Fruit fly (Drosophila melanogaster): ENCODE results near the gene Diedel3.

Gene Diedel3

dm6 chrX:19008882-19009281 is 41.4 kb upstream of the Diedel3 start (continued):
- TF ChIP-seq CG13624 (GFP tag; optimal IDR thresholded peaks at IDR 0.05) = peak; percentile 3
- peak; percentile 16 for TF ChIP-seq CG12299 (tag; optimal IDR thresholded peaks at IDR 0.05)
- TF ChIP-seq CG18476 (GFP tag; optimal IDR thresholded peaks at IDR 0.05) = peak; percentile 6
- TF ChIP-seq CG4617 (GFP tag; optimal IDR thresholded peaks at IDR 0.05; ENCODE audit: borderline replicate concordance) = peak; percentile 5
- peak; percentile 54; the same call in 2 of the 3 replicates for TF ChIP-seq CG11695 (GFP tag; IDR thresholded peaks at IDR 0.05)
- TF ChIP-seq salm (tag; optimal IDR thresholded peaks at IDR 0.05) = no peak
- TF ChIP-seq CG6689 (GFP tag; IDR thresholded peaks at IDR 0.05) = peak; percentile 64
- no peak for TF ChIP-seq sc (optimal IDR thresholded peaks at IDR 0.05)
- TF ChIP-seq sc (GFP tag; optimal IDR thresholded peaks at IDR 0.05) = peak; percentile 3
- TF ChIP-seq CG11504 (tag; optimal IDR thresholded peaks at IDR 0.05) = peak; percentile 58
- peak; percentile 49 for TF ChIP-seq CG31441 (GFP tag; IDR thresholded peaks at IDR 0.05)
- TF ChIP-seq unc-4 (GFP tag; IDR thresholded peaks at IDR 0.05; ENCODE audit: partially characterized antibody) = peak; percentile 54
- 0 out of 2 replicates have a peak, but pooled peaks have one; percentile 28 for TF ChIP-seq CG7372 (GFP tag; IDR thresholded peaks at IDR 0.05)
- peak; percentile 55 for TF ChIP-seq Asciz (GFP tag; optimal IDR thresholded peaks at IDR 0.05)
- TF ChIP-seq D19A (tag; optimal IDR thresholded peaks at IDR 0.05) = peak; percentile 44
- no peak for TF ChIP-seq CG15479 (GFP tag; optimal IDR thresholded peaks at IDR 0.05)
- peak; percentile 65; the same call in 1 of the 2 replicates for TF ChIP-seq Awh (GFP tag; IDR thresholded peaks at IDR 0.05)
- peak; percentile 15 for TF ChIP-seq CG12659 (GFP tag; optimal IDR thresholded peaks at IDR 0.05)
- peak; percentile 7 for TF ChIP-seq pnt (GFP tag; optimal IDR thresholded peaks at IDR 0.05)
- peak; percentile 68 for TF ChIP-seq Ptx1 (GFP tag; IDR thresholded peaks at IDR 0.05)
- TF ChIP-seq her (GFP tag; optimal IDR thresholded peaks at IDR 0.05) = no peak
- peak; percentile 53; the same call in 1 of the 2 replicates for TF ChIP-seq sna (GFP tag; IDR thresholded peaks at IDR 0.05; ENCODE audit: partially characterized antibody)
- TF ChIP-seq Mrtf (GFP tag; IDR thresholded peaks at IDR 0.05) = 0 out of 3 replicates have a peak, but pooled peaks have one; percentile 27
- TF ChIP-seq CG12071 (GFP tag; optimal IDR thresholded peaks at IDR 0.05) = peak; percentile 15
- TF ChIP-seq Xbp1 (GFP tag; optimal IDR thresholded peaks at IDR 0.05) = peak; percentile 51
- no peak for TF ChIP-seq Jarid2 (GFP tag; optimal IDR thresholded peaks at IDR 0.05)
- TF ChIP-seq CG17328 (GFP tag; IDR thresholded peaks at IDR 0.05) = peak; percentile 68
- TF ChIP-seq CG30403 (GFP tag; optimal IDR thresholded peaks at IDR 0.05) = peak; percentile 40
- TF ChIP-seq eve (GFP tag; optimal IDR thresholded peaks at IDR 0.05) = peak in 1 of 2 experiments; percentile 74
- TF ChIP-seq grau (tag; optimal IDR thresholded peaks at IDR 0.05) = peak; percentile 34
- TF ChIP-seq CG4424 (GFP tag; optimal IDR thresholded peaks at IDR 0.05) = peak; percentile 57
- no peak for TF ChIP-seq CG3163 (GFP tag; optimal IDR thresholded peaks at IDR 0.05)
- TF ChIP-seq Med (GFP tag) = peak; percentile 85
- TF ChIP-seq CG8924 (tag; optimal IDR thresholded peaks at IDR 0.05) = peak; percentile 17
- TF ChIP-seq CG15601 (tag; optimal IDR thresholded peaks at IDR 0.05) = peak; percentile 12
- no peak for TF ChIP-seq CG43689 (GFP tag; IDR thresholded peaks at IDR 0.05)
- TF ChIP-seq CG3281 (GFP tag; optimal IDR thresholded peaks at IDR 0.05) = no peak
- peak; percentile 35; the same call in 1 of the 2 replicates for TF ChIP-seq CG10366 (GFP tag; IDR thresholded peaks at IDR 0.05)
- peak; percentile 30 for TF ChIP-seq tap (tag; optimal IDR thresholded peaks at IDR 0.05)
- 0 out of 2 replicates have a peak, but pooled peaks have one; percentile 14 for TF ChIP-seq Nf-YA (GFP tag; IDR thresholded peaks at IDR 0.05)
- TF ChIP-seq shn (GFP tag; optimal IDR thresholded peaks at IDR 0.05) = no peak
- TF ChIP-seq CG17361 (GFP tag; IDR thresholded peaks at IDR 0.05) = peak; percentile 59; the same call in 2 of the 3 replicates
- peak; percentile 75 for TF ChIP-seq zfh1 (GFP tag; IDR thresholded peaks at IDR 0.05)
- TF ChIP-seq Nf-YC (tag; optimal IDR thresholded peaks at IDR 0.05) = no peak
- peak; percentile 27 for TF ChIP-seq az2 (GFP tag; optimal IDR thresholded peaks at IDR 0.05)
- TF ChIP-seq Stat92E (GFP tag; optimal IDR thresholded peaks at IDR 0.05) = peak in 1 of 3 experiments; percentile 3
- TF ChIP-seq Doc3 (GFP tag; IDR thresholded peaks at IDR 0.05; ENCODE audit: partially characterized antibody) = peak; percentile 73
- no peak for TF ChIP-seq ftz-f1 (GFP tag; optimal IDR thresholded peaks at IDR 0.05)
- no peak for TF ChIP-seq Adf1 (GFP tag; IDR thresholded peaks at IDR 0.05)
- no peak for TF ChIP-seq CG34422 (GFP tag; IDR thresholded peaks at IDR 0.05)
